Worm (Caenorhabditis elegans) whole organism, L3 larva: ENCODE data around the gene M163.22.

ENCODE experiments used
- ama-1 ChIP-seq: fragments of 150-350 bp; optimal IDR thresholded peaks from 2 replicates; lab custom pipeline; 2018
- ceh-28 ChIP-seq: fragments of 150-350 bp; optimal IDR thresholded peaks from 2 replicates; lab custom pipeline; 2014; ENCODE audit warnings: missing biosample characterization, missing genetic modification reagents, missing genetic modification characterization
- ceh-82 ChIP-seq: fragments of 150-350 bp; optimal IDR thresholded peaks from 2 replicates; lab custom pipeline; 2014; ENCODE audit warnings: missing biosample characterization, missing genetic modification characterization
- ceh-9 ChIP-seq: sonication (generic microtip); optimal IDR thresholded peaks from 2 replicates; lab custom pipeline; 2018; ENCODE audit warnings: missing biosample characterization, missing genetic modification characterization
- daf-12 ChIP-seq: fragments of 150-350 bp; optimal IDR thresholded peaks from 2 replicates; lab custom pipeline; 2014; ENCODE audit warnings: missing biosample characterization, missing genetic modification reagents, missing genetic modification characterization
- jun-1 ChIP-seq: fragments of 150-350 bp; optimal IDR thresholded peaks from 2 replicates; lab custom pipeline; 2014; ENCODE audit warnings: missing biosample characterization, missing genetic modification reagents, missing genetic modification characterization
- nhr-11 ChIP-seq: fragments of 150-350 bp; optimal IDR thresholded peaks from 2 replicates; lab custom pipeline; 2014; ENCODE audit warnings: missing biosample characterization, missing genetic modification characterization
- nhr-28 ChIP-seq: fragments of 150-350 bp; optimal IDR thresholded peaks from 2 replicates; lab custom pipeline; 2014; ENCODE audit warnings: missing biosample characterization, missing genetic modification characterization
- snpc-4 ChIP-seq: fragments of 150-350 bp; optimal IDR thresholded peaks from 2 replicates; lab custom pipeline; 2014; ENCODE audit warnings: missing biosample characterization, missing genetic modification characterization
- tbx-2 ChIP-seq: sonication (generic microtip); optimal IDR thresholded peaks from 2 replicates; lab custom pipeline; 2016; ENCODE audit warnings: mild to moderate bottlenecking, missing genetic modification characterization, missing compliant biosample characterization
- ztf-4 ChIP-seq: fragments of 150-350 bp; optimal IDR thresholded peaks from 2 replicates; lab custom pipeline; 2014; ENCODE audit warnings: missing biosample characterization, missing genetic modification characterization

- TF ChIP-seq nhr-28 (no peak), jun-1 (no peak), ceh-28 (tag; lab: Kevin White, UChicago) (no peak), ztf-4 (tag; lab: Kevin White, UChicago) (no peak), tbx-2 (no peak), ceh-9 (tag; lab: Kevin White, UChicago) (no peak), daf-12 (tag; lab: Kevin White, UChicago) (no peak), snpc-4 (tag; lab: Kevin White, UChicago) (no peak), ceh-82 (tag; lab: Kevin White, UChicago) (no peak), ama-1 (no peak), nhr-11 (no peak)
These were observed 17.8 kb upstream of the M163.22 start, which contains the start of gene jmjd-3.2 for ce11 chrX:14447910-14448309.
